Fruit fly (Drosophila melanogaster): Measurements from ENCODE around the gene CG10300.

CG10300 gene

DNA sequence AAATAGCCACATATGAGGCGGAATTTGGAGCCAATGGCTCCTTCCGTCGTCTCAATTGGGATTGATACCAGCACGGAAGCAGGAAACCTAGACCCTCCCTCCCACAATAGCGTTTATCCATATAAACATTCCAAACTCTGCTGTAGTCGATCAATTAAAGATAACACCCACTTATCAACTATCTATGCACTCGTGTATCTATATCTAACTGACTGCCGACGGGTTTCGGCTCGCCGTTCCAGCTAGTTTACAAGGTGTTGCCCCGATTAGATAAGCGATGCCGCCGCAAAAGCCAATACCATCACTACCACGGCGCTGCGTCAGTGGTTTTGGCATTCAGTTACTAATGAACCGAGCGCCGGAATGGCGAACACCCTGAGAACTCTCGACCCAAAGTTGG is at the start of gene CG10300:
CG10300 (plus strand) TSS at position 333 of the 400 bp plus-strand sequence.
- TF ChIP-seq noc (tag; optimal IDR thresholded peaks at IDR 0.05) = no peak

DNA sequence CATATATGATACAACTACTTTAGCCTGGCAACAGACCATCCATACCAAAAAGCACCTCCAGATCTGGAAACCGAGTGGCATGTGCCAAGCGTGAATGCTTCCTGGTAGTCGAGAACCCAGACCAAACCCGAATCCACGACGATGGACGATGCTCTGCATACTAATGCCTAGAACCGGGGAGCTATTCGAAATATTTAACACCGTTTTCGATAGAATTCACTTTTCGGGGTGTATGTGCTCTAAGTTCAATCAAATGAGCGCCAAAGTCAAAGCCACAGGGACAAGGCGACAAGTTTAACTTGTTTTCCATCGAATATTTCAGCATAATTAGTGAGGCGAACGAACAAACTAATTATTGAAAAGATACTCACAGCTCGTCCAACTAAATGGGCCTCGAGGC is 48.5 kb upstream of the CG10300 start:
- no peak for TF ChIP-seq noc (tag; optimal IDR thresholded peaks at IDR 0.05)

DNA sequence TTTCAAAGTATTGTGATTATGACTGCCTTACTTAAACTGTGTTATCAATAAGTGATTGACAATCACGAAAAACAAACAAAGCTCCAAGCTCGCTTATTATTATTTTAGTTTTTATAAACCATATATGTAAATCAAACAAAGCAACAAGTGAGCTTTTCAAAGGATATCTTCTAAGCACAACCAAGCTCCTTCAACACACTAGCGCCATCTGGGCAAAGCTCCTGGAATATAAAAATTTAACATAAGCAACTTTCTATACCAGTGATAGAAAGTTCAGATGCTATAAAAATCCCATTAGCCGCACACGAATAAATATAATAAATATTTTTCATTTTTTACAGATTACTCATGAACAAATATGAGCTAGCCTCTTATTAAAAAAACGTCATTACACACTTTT is 46.9 kb upstream of the CG10300 start:
- TF ChIP-seq noc (tag; optimal IDR thresholded peaks at IDR 0.05) = no peak

DNA sequence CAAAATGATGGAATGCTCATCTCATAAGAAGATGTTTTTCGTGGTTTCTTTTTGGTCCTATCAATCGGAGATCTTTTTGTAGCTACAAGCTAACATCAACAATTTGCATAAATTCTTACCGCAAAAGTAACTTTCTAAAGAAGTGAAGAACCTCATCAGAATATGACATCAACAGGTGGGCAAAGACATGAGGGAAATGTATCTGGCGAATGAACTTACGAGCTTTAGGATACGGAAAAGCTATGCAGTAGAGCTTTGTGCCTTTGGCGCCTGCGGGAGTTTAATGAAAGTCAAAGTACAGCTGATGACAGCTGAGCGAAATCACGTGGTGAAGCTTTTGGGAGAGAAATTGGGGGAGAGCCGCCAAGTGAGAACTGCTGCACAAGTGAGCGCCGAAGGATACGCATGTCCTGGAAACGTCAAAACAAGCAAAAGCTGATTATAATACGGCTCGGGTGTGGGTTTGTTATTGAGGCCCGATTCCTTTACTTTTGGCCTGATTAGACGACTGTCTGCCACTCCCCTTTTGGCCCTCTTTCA is 44.6 kb upstream of the CG10300 start:
- TF ChIP-seq noc (tag; optimal IDR thresholded peaks at IDR 0.05) = no peak

DNA sequence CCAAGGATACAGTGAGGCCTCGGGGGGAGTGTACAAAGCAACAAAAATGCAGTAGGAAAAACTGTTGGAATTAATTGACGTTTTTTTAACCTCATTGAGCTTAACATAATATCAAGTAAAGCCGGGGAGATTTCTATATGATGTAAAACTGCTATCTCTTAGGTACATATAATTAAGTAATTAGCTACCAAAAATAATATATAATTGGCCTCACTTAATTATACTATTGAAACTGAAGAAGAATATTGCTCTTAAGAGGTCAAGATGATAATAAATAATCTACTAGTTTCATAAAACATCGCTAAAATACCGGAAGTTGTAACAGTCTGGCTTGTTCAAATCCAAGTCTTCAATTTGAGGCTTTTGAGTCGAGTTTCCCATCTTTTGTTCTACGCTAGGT is 43.9 kb upstream of the CG10300 start:
- TF ChIP-seq noc (tag; optimal IDR thresholded peaks at IDR 0.05) = no peak

DNA sequence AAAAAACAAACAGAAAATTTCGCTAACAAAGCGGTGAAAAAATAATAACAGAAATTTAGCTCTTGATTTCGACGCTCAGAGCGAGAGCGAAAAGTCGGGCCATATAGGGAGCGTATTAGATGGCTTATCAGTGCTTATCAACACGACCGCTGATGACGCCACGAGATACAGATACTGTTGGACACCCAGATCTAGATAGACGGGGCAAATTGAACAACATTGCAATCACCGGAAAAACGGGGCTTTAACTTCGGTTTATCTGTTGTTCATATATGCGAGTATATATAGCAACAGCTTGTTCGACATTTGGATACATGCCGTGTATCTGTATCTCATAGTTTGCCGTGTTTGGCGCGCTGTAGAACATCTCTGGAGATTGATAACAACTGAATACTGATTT is 42.7 kb upstream of the CG10300 start:
- TF ChIP-seq noc (tag; optimal IDR thresholded peaks at IDR 0.05) = peak; percentile 9

DNA sequence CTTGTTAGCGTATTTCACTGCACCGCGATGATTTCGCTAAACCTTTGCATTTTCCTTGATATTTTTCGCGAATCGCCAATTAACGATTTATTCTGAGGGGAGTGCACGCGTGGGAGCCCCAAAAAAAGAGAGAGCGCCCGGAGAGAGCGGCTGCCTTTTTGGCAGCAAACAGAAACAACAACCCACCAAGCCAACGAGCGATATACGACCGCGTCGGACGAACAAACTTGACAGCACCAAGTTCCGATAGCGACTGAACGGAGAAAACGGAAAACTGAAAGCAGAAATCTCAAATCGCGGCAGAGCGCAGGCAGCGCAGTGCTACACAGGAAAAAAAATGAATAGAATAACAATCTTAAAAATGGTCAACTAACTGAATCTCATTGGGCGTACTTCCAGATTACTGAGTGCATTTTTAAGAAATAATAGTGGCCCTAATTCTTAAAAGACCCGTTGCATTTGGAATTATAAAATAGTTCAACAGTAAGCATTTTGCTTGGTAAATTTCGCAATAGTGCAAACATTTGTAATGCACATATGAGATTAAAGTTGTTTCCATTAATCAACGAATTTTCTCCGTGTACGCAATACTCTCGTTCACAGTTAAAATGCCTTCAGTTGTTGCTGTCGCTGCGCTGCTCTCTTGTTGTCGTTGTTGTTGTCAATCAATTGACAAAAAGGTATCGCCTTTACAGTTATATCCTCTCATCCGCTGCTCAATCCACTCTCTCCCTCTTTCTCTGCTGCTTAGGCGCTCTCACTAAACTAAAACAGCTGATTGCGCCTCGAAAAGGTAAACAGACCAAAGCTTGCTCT is 41.7 kb upstream of the CG10300 start, which contains the start of gene CG31145:
CG31145 (minus strand) TSS at position 259 of the 816 bp plus-strand sequence.
- peak; percentile 99 for TF ChIP-seq noc (tag; optimal IDR thresholded peaks at IDR 0.05)

DNA sequence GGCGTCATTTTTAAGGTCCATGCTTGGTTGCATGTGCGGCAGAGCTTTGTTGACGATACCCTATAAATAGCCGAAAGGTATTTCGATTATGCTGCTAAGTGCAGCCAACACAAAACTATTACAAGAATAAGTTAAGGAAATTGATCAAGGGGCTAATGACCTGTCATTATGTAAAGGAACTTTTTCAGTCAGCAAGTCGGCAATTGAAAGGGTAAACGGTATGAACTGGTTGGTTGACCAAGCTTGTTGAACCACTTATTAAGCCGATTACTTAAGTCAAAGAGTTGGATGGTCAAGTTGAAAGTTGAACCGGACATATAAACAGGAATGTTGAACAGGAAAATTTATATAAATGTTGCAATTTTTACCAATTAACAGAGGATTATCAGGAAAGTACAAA is 38.2 kb upstream of the CG10300 start:
- no peak for TF ChIP-seq noc (tag; optimal IDR thresholded peaks at IDR 0.05)

DNA sequence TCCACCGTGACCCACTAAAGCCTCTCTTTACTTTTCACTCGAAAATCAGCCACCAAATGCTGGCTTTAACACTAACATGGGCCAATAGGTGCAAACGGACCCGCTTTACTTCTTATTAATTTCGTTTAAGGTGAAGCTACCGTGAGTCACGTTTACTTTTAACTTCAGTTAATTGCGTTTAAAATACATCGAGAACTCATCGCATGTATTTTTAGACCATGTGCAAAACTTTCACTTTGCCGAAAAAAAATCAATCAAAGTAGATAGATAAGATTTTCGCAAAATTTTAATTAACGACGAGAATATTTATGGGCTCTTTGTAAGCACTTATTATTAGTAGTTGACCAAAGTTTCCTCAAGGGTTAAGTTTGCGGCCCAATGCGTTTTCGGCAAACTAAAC is 37.0 kb upstream of the CG10300 start:
- TF ChIP-seq noc (tag; optimal IDR thresholded peaks at IDR 0.05) = no peak

DNA sequence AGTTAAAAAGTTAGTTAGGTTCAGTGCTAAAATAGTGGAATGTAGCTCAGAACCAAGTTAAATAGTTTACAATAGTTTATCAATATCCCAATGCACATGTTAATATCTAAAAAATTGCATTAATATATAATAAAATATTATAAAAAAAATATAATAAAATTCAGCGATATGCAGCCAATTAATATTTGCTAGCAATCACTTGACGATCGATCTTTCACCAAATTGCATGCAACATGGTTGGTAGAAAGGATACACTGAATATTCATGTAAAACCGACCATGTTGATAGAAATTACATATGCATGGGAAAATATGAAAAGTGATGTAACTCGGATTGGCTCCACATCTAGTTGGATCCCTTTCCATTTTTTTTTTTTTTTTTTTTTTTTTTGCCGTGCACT is 35.7 kb upstream of the CG10300 start:
- TF ChIP-seq noc (tag; optimal IDR thresholded peaks at IDR 0.05) = no peak

DNA sequence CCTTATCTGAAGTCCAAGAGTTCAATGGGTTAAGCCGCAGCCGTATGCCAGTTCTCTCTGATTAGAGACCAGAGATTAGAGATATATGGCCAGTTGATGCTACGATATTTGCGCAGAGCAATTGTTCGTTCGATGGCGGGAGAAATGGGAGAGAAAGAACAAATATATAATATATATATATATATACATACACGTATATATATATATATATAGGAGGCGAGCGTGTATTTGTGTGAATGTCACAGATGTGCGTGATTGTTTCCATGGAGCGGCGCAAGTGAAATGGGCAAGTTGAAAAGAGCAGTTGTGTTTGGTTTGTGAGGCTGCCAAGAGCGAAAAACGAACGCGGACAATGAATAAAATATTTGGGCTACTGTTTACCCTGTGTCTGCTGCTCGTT is 34.3 kb upstream of the CG10300 start, which contains the start of gene GILT3:
GILT3 (plus strand) TSS at position 301 of the 400 bp plus-strand sequence.
- TF ChIP-seq noc (tag; optimal IDR thresholded peaks at IDR 0.05) = no peak

DNA sequence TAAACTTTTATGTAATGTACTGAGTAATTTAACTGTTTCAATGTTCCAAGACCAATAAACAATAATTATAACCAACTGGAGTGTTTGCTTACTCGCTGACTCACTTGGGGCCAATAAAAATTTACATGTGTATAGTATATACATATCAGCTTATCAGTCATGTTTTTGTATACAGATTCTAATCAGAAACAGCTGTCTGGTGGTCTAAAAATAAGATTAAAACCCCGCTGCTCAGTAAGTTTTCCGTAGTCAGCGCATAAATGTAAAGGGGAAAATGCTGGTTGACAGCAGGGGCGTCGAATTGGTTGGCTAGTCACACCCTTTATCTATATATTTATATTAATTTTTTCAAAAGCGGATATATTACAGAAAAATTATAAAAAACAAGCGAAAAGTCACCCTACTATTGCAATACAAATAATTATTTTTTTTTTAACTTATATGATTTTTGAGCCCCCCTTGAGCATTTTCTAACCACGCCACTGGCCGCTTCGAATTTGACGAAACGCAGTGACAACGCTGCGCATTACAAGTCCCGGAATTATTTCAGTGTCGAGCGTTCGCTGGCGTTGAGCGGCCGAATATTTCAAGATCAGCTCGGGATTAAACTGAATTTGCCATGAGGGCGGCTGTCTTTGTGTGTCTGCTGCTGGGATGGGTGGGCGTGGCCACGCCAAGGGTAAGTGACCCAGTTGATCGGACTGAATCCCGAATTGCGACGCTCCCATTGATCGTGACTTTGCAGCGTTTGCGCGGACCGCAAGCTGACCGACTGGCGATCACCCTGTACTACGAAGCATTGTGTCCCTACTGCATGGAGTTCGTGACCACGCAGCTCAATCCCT is 32.8 kb upstream of the CG10300 start, which contains the start of gene GILT2:
GILT2 (plus strand) TSS at position 547 of the 845 bp plus-strand sequence.
- TF ChIP-seq noc (tag; optimal IDR thresholded peaks at IDR 0.05) = peak; percentile 89

DNA sequence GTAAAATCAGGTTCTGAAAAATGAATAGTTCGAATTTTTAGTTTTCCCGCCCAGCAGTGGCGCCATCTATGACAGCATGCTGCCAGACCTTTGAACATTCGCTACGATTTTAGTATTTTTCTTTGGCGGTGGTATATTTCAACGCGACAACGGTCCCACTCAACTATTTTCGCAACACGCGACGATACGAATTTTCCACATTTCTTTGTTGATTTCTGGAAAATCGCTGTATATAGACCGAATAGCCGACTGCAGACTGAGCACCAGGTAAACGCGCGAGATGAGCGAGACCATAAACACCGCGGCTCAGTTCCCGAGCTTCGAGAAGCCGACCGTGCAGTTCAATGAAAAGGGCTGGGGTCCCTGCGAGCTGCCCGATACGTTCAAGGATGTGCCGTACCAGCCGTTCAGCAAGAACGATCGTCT is 31.4 kb upstream of the CG10300 start, which contains the start of gene eIF3d1:
eIF3d1 (plus strand) TSS at position 129 of the 426 bp plus-strand sequence.
- TF ChIP-seq noc (tag; optimal IDR thresholded peaks at IDR 0.05) = peak; percentile 18

DNA sequence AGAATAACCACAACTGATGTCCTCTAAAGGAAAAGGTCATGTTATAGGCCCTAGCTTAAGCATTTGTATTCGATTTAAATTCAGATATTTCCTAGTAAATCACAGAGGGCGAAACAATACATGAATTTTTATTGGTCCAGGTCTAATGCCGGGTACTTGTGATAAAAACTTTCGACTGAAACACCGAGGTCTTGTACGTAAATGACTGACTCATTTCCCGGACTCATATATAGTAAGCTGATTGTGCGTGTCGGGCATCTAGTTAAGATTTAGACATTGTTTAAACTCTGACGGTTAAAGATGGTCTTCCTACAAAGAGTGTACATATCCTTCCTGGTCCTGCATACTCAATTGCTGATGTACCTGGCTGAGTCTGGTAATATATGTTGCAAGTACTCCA is 29.1 kb upstream of the CG10300 start, which contains the start of gene CG16710:
CG16710 (plus strand) TSS at position 301 of the 400 bp plus-strand sequence.
- TF ChIP-seq noc (tag; optimal IDR thresholded peaks at IDR 0.05) = no peak

DNA sequence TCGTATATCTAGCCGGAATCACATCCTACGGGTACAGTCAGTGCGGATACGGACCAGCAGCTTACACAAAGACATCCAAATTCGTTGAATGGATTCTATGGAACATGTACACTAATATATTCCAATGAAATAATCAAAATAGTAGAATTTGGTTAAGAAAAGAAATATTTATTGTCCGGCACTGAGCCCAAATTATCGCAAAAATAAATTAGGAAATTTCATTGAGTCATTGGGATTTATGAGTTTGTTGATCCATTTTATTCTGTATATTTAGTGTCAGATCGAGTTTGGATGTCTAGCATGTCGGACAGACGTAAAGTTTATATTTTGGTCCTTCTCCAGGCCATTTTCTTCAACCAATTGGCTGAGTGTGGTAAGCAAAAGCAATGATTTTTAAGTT is 27.6 kb upstream of the CG10300 start, which contains the start of gene CG18754:
CG18754 (plus strand) TSS at position 301 of the 400 bp plus-strand sequence.
- no peak for TF ChIP-seq noc (tag; optimal IDR thresholded peaks at IDR 0.05)

DNA sequence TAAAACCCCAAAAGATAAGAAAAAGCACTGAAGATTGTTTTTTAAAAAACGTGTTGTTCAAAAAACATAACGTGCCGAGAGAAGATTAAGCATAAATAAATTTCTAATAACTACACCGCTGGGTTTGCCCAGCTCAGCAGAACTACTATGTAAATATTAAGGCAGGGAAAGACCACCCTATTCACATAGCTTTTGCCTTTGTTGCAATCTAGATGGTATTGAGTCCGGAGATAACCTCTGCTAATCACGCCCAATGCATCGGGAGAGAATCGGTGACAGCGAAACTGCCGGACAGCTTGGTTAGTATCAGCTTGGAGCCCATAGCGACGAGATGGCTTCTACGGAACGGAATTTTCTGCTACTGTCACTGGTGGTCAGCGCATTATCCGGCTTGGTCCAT is 25.4 kb upstream of the CG10300 start, which contains the start of gene SPE:
SPE (plus strand) TSS at position 301 of the 400 bp plus-strand sequence.
- no peak for TF ChIP-seq noc (tag; optimal IDR thresholded peaks at IDR 0.05)

Data from whole organism, larva.